Worm (Caenorhabditis elegans) whole organism, L3 larva: ENCODE measurements around the gene sre-51.

Experiments
- ama-1 ChIP-seq: fragments of 150-350 bp; optimal IDR thresholded peaks from 2 replicates; lab custom pipeline; 2018
- ceh-16 ChIP-seq: sonication (generic microtip); optimal IDR thresholded peaks from 2 replicates; lab custom pipeline; 2017; ENCODE audit warnings: missing biosample characterization, missing genetic modification characterization
- ceh-82 ChIP-seq: fragments of 150-350 bp; optimal IDR thresholded peaks from 2 replicates; lab custom pipeline; 2014; ENCODE audit warnings: missing biosample characterization, missing genetic modification characterization
- ceh-9 ChIP-seq: sonication (generic microtip); optimal IDR thresholded peaks from 2 replicates; lab custom pipeline; 2018; ENCODE audit warnings: missing biosample characterization, missing genetic modification characterization
- jun-1 ChIP-seq: fragments of 150-350 bp; optimal IDR thresholded peaks from 2 replicates; lab custom pipeline; 2014; ENCODE audit warnings: missing biosample characterization, missing genetic modification reagents, missing genetic modification characterization
- lin-15B ChIP-seq: fragments of 150-350 bp; optimal IDR thresholded peaks from 2 replicates; lab custom pipeline; 2014; ENCODE audit warnings: missing biosample characterization, missing genetic modification characterization
- lsy-12 ChIP-seq: sonication (generic microtip); optimal IDR thresholded peaks from 2 replicates; lab custom pipeline; 2016; ENCODE audit warnings: mild to moderate bottlenecking, missing genetic modification characterization, missing compliant biosample characterization
- nhr-237 ChIP-seq: fragments of 150-350 bp; optimal IDR thresholded peaks from 2 replicates; lab custom pipeline; 2014; ENCODE audit warnings: missing biosample characterization, missing genetic modification characterization
- nhr-76 ChIP-seq: fragments of 150-350 bp; sonication (generic microtip); optimal IDR thresholded peaks from 5 replicates; lab custom pipeline; 2014; ENCODE audit warnings: missing biosample characterization, missing genetic modification characterization
- zag-1 ChIP-seq: fragments of 150-350 bp; optimal IDR thresholded peaks from 2 replicates; lab custom pipeline; 2014; ENCODE audit warnings: missing biosample characterization, missing genetic modification characterization
- ztf-11 ChIP-seq: fragments of 150-350 bp; optimal IDR thresholded peaks from 2 replicates; lab custom pipeline; 2014; ENCODE audit warnings: missing biosample characterization, missing genetic modification characterization

DNA sequence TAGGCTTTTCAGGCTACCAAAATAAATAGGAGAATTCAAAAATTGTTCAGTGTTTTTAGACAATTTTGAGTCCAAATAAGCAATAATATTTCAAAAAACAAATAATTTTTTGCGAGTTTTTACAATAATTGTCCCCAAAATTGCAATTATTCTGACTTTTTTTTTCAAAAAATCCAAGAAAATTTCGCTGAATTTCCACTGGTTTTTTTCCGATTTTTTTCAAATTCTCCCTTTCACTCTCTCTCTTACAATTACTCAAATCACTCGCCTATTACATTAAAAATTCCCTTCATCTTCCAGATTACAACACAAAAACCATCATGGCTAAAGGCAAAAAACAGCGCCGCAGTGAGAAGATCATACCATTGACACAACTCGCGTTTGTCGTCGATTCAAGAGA lies 22.6 kb upstream of the sre-51 start, which contains the start of gene Y57A10A.31:
- TF ChIP-seq ztf-11: no peak
- TF ChIP-seq lsy-12 (tag; lab: Kevin White, UChicago): no peak
- TF ChIP-seq ceh-16 (tag; lab: Kevin White, UChicago): no peak
- no peak for TF ChIP-seq nhr-237 (tag; lab: Kevin White, UChicago)
- TF ChIP-seq zag-1 (tag; lab: Kevin White, UChicago): no peak
- TF ChIP-seq jun-1 (tag; lab: Kevin White, UChicago): no peak
- no peak for TF ChIP-seq ceh-82 (tag; lab: Kevin White, UChicago)
- no peak for TF ChIP-seq lin-15B
- TF ChIP-seq ceh-9 (tag; lab: Kevin White, UChicago): no peak
- no peak for TF ChIP-seq ama-1 (lab: Kevin White, UChicago)
- TF ChIP-seq nhr-76 (tag; lab: Kevin White, UChicago): no peak
